Fruit fly (Drosophila melanogaster) whole organism, embryonic: ENCODE results near the gene CG14971.

Experiments used
- Asciz ChIP-seq: fragments of 200-800 bp; sonication (Bioruptor generic); optimal IDR thresholded peaks from 2 replicates; lab custom pipeline; 2017; ENCODE audit warnings: missing biosample characterization, mild to moderate bottlenecking, missing genetic modification characterization, missing genetic modification reagents
- Atf3 ChIP-seq: fragments of 200-800 bp; sonication (Bioruptor generic); optimal IDR thresholded peaks from 3 replicates; lab custom pipeline; 2016; ENCODE audit warnings: missing biosample characterization, missing genetic modification characterization
- B-H2 ChIP-seq: fragments of 200-800 bp; sonication (Bioruptor generic); optimal IDR thresholded peaks from 2 replicates; lab custom pipeline; 2018; ENCODE audit warnings: missing biosample characterization, mild to moderate bottlenecking, missing genetic modification characterization
- Bdp1 ChIP-seq: fragments of 200-800 bp; sonication (Bioruptor generic); optimal IDR thresholded peaks from 3 replicates; lab custom pipeline; 2016; ENCODE audit warnings: missing biosample characterization, missing genetic modification characterization
- CG10654 ChIP-seq: fragments of 200-800 bp; sonication (Bioruptor generic); optimal IDR thresholded peaks from 2 replicates; lab custom pipeline; 2016; ENCODE audit warnings: missing biosample characterization, missing genetic modification characterization
- CG11560 ChIP-seq: fragments of 200-800 bp; sonication (Bioruptor generic); IDR thresholded peaks from 3 replicates; pipeline ENCODE4 v1.3.6; 2022; ENCODE audit warnings: missing biosample characterization, missing genetic modification characterization
- CG12219 ChIP-seq: fragments of 200-800 bp; sonication (Bioruptor generic); optimal IDR thresholded peaks from 3 replicates; lab custom pipeline; 2018; ENCODE audit warnings: missing biosample characterization, mild to moderate bottlenecking, missing genetic modification characterization
- CG13624 ChIP-seq: fragments of 200-800 bp; sonication (Bioruptor generic); optimal IDR thresholded peaks from 2 replicates; lab custom pipeline; 2016; ENCODE audit warnings: missing biosample characterization, missing genetic modification characterization
- CG14441 ChIP-seq: fragments of 200-800 bp; sonication (Bioruptor generic); IDR thresholded peaks from 2 replicates; pipeline ENCODE4 v1.3.6; 2022; ENCODE audit warnings: missing biosample characterization, missing genetic modification characterization
- CG16813 ChIP-seq: fragments of 200-800 bp; sonication (Bioruptor generic); IDR thresholded peaks from 3 replicates; pipeline ENCODE4 v1.3.6; 2022; ENCODE audit warnings: missing biosample characterization, missing genetic modification characterization; ENCODE audit not compliant: partially characterized antibody
- CG18599 ChIP-seq: fragments of 200-800 bp; sonication (Bioruptor generic); optimal IDR thresholded peaks from 3 replicates; lab custom pipeline; 2017; ENCODE audit warnings: missing biosample characterization, missing genetic modification characterization, mild to moderate bottlenecking, moderate library complexity, missing genetic modification reagents
- CG2116 ChIP-seq: fragments of 200-800 bp; sonication (Bioruptor generic); optimal IDR thresholded peaks from 3 replicates; lab custom pipeline; 2018; ENCODE audit warnings: missing biosample characterization, mild to moderate bottlenecking, missing genetic modification characterization
- CG2712 ChIP-seq: fragments of 200-800 bp; optimal IDR thresholded peaks from 3 replicates; lab custom pipeline; 2019; ENCODE audit warnings: missing biosample characterization, mild to moderate bottlenecking, missing genetic modification characterization, moderate library complexity
- CG30403 ChIP-seq: fragments of 200-800 bp; sonication (Bioruptor generic); optimal IDR thresholded peaks from 3 replicates; lab custom pipeline; 2016; ENCODE audit warnings: missing biosample characterization, missing genetic modification characterization
- CG3726 ChIP-seq: fragments of 200-800 bp; sonication (Bioruptor generic); IDR thresholded peaks from 3 replicates; pipeline ENCODE4, ENCODE4 v1.3.6; 2022; ENCODE audit warnings: missing biosample characterization, missing genetic modification characterization
- CG43689 ChIP-seq: fragments of 200-800 bp; sonication (Bioruptor generic); IDR thresholded peaks from 2 replicates; pipeline ENCODE4 v1.3.6; 2022; ENCODE audit warnings: missing biosample characterization, missing genetic modification characterization
- CG7372 ChIP-seq: fragments of 200-800 bp; sonication (Bioruptor generic); IDR thresholded peaks from 2 replicates; pipeline ENCODE4 v1.3.6; 2022; ENCODE audit warnings: missing biosample characterization, missing genetic modification characterization
- CG7745 ChIP-seq: fragments of 200-800 bp; sonication (Bioruptor generic); optimal IDR thresholded peaks from 2 replicates; lab custom pipeline; 2018; ENCODE audit warnings: missing biosample characterization, mild to moderate bottlenecking, missing genetic modification characterization, moderate library complexity
- CG7987 ChIP-seq: fragments of 200-800 bp; sonication (Bioruptor generic); optimal IDR thresholded peaks from 2 replicates; lab custom pipeline; 2018; ENCODE audit warnings: missing biosample characterization, mild to moderate bottlenecking, missing genetic modification characterization, moderate library complexity
- CG8281 ChIP-seq: fragments of 200-800 bp; sonication (Bioruptor generic); optimal IDR thresholded peaks from 2 replicates; lab custom pipeline; 2018; ENCODE audit warnings: missing biosample characterization, mild to moderate bottlenecking, missing genetic modification characterization, moderate library complexity
- Dbx ChIP-seq: fragments of 200-800 bp; sonication (Bioruptor generic); IDR thresholded peaks from 3 replicates; pipeline ENCODE4 v1.3.6; 2022; ENCODE audit warnings: missing biosample characterization, missing genetic modification characterization
- H2.0 ChIP-seq: fragments of 200-800 bp; sonication (Bioruptor generic); IDR thresholded peaks from 2 replicates; pipeline ENCODE4 v1.3.6; 2022; ENCODE audit warnings: missing biosample characterization, missing genetic modification characterization
- HHEX ChIP-seq: fragments of 200-800 bp; sonication (Bioruptor generic); optimal IDR thresholded peaks from 3 replicates; lab custom pipeline; 2017; ENCODE audit warnings: missing biosample characterization, mild to moderate bottlenecking, missing genetic modification characterization, missing genetic modification reagents
- HmgZ ChIP-seq: fragments of 200-800 bp; sonication (Bioruptor generic); optimal IDR thresholded peaks from 2 replicates; lab custom pipeline; 2018; ENCODE audit warnings: missing biosample characterization, mild to moderate bottlenecking, missing genetic modification characterization
- Lpt ChIP-seq: fragments of >200 bp; optimal IDR thresholded peaks from 2 replicates; lab custom pipeline; 2018; ENCODE audit warnings: missing biosample characterization, missing genetic modification characterization
- MESR4 ChIP-seq: fragments of 200-800 bp; sonication (Bioruptor generic); optimal IDR thresholded peaks from 2 replicates; lab custom pipeline; 2018; ENCODE audit warnings: missing biosample characterization, mild to moderate bottlenecking, missing genetic modification characterization, moderate library complexity
- NFAT ChIP-seq: fragments of 200-800 bp; sonication (Bioruptor generic); IDR thresholded peaks from 2 replicates; pipeline ENCODE4 v1.3.6; 2022; ENCODE audit warnings: missing biosample characterization, missing genetic modification characterization
- NK7.1 ChIP-seq: fragments of 200-800 bp; sonication (Bioruptor generic); optimal IDR thresholded peaks from 3 replicates; lab custom pipeline; 2016; ENCODE audit warnings: missing biosample characterization, missing genetic modification characterization
- Nf-YB ChIP-seq: fragments of 200-800 bp; sonication (Bioruptor generic); optimal IDR thresholded peaks from 3 replicates; lab custom pipeline; 2019; ENCODE audit warnings: missing biosample characterization, mild to moderate bottlenecking, missing genetic modification characterization, moderate library complexity
- Optix ChIP-seq: fragments of 200-800 bp; sonication (Bioruptor generic); IDR thresholded peaks from 3 replicates; pipeline ENCODE4 v1.3.6; 2022; ENCODE audit warnings: missing biosample characterization, missing genetic modification characterization
- Ptx1 ChIP-seq: fragments of 200-800 bp; sonication (Bioruptor generic); IDR thresholded peaks from 2 replicates; pipeline ENCODE4 v1.3.6; 2022; ENCODE audit warnings: missing biosample characterization, missing genetic modification characterization
- Side ChIP-seq: fragments of 200-800 bp; sonication (Bioruptor generic); optimal IDR thresholded peaks from 2 replicates; lab custom pipeline; 2016; ENCODE audit warnings: missing biosample characterization, missing genetic modification characterization
- Ssrp ChIP-seq: fragments of 200-800 bp; sonication (Bioruptor generic); optimal IDR thresholded peaks from 2 replicates; lab custom pipeline; 2018; ENCODE audit warnings: missing biosample characterization, mild to moderate bottlenecking, missing genetic modification characterization, moderate library complexity
- Stat92E ChIP-seq, 3 experiments: fragments of >200 bp in 2 of 3; fragments of 200-800 bp in 1 of 3; sonication (Bioruptor generic) in 1 of 3; optimal IDR thresholded peaks; 2 replicates each; lab custom pipeline; 2017 to 2019; ENCODE audit warnings: missing biosample characterization in 3 of 3, missing genetic modification characterization in 3 of 3, mild to moderate bottlenecking in 1 of 3, moderate library complexity in 1 of 3
- bowl ChIP-seq: fragments of 200-800 bp; sonication (Bioruptor generic); IDR thresholded peaks from 2 replicates; pipeline ENCODE4 v1.3.6; 2022; ENCODE audit warnings: missing biosample characterization, missing genetic modification characterization
- br ChIP-seq: fragments of >200 bp; optimal IDR thresholded peaks from 2 replicates; lab custom pipeline; 2017
- dimm ChIP-seq: fragments of 200-800 bp; sonication (Bioruptor generic); IDR thresholded peaks from 2 replicates; pipeline ENCODE4 v1.3.6; 2022; ENCODE audit warnings: missing biosample characterization, missing genetic modification characterization
- dysf ChIP-seq: fragments of 200-800 bp; sonication (Bioruptor generic); IDR thresholded peaks from 3 replicates; pipeline ENCODE4 v1.3.6; 2022; ENCODE audit warnings: missing biosample characterization, missing genetic modification characterization
- gcm ChIP-seq: fragments of 200-800 bp; sonication (Bioruptor generic); optimal IDR thresholded peaks from 2 replicates; lab custom pipeline; 2019; ENCODE audit warnings: missing biosample characterization, mild to moderate bottlenecking, missing genetic modification characterization, moderate library complexity
- gsb ChIP-seq: fragments of 200-800 bp; sonication (Bioruptor generic); IDR thresholded peaks from 2 replicates; pipeline ENCODE4 v1.3.6; 2022; ENCODE audit warnings: missing biosample characterization, missing genetic modification characterization
- hkb ChIP-seq, 2 experiments: fragments of 200-800 bp in 1 of 2; fragments of >200 bp in 1 of 2; sonication (Bioruptor generic) in 1 of 2; IDR thresholded peaks in 1 of 2; optimal IDR thresholded peaks in 1 of 2; 2 replicates each; pipeline versions ENCODE4 v1.3.6 to Lab custom; 2017 to 2022; ENCODE audit warnings: missing biosample characterization in 1 of 2, missing genetic modification characterization in 1 of 2
- otp ChIP-seq: fragments of 200-800 bp; sonication (Bioruptor generic); IDR thresholded peaks from 3 replicates; pipeline ENCODE4, ENCODE4 v1.3.6; 2022; ENCODE audit warnings: missing biosample characterization, missing genetic modification characterization
- peb ChIP-seq: fragments of 200-800 bp; sonication (Bioruptor generic); IDR thresholded peaks from 2 replicates; pipeline ENCODE4 v1.3.6; 2022; ENCODE audit warnings: missing biosample characterization, missing genetic modification characterization
- row ChIP-seq: fragments of 200-800 bp; sonication (Bioruptor generic); IDR thresholded peaks from 3 replicates; pipeline ENCODE4 v1.3.6; 2022; ENCODE audit warnings: missing biosample characterization, missing genetic modification characterization
- sens ChIP-seq: fragments of 200-800 bp; sonication (Bioruptor generic); peaks from one replicate; lab custom pipeline; 2016; ENCODE audit warnings: missing biosample characterization, missing genetic modification characterization
- sim ChIP-seq: fragments of 200-800 bp; sonication (Bioruptor generic); IDR thresholded peaks from 2 replicates; pipeline ENCODE4 v1.3.6; 2022; ENCODE audit warnings: missing biosample characterization, missing genetic modification characterization
- tup ChIP-seq: fragments of 200-800 bp; sonication (Bioruptor generic); optimal IDR thresholded peaks from 2 replicates; lab custom pipeline; 2016; ENCODE audit warnings: missing biosample characterization, mild to moderate bottlenecking, missing genetic modification characterization, moderate library complexity
- unc-4 ChIP-seq: fragments of 200-800 bp; sonication (Bioruptor generic); IDR thresholded peaks from 2 replicates; pipeline ENCODE4 v1.3.6; 2022; ENCODE audit warnings: missing biosample characterization, missing genetic modification characterization; ENCODE audit not compliant: partially characterized antibody

Gene CG14971

DNA sequence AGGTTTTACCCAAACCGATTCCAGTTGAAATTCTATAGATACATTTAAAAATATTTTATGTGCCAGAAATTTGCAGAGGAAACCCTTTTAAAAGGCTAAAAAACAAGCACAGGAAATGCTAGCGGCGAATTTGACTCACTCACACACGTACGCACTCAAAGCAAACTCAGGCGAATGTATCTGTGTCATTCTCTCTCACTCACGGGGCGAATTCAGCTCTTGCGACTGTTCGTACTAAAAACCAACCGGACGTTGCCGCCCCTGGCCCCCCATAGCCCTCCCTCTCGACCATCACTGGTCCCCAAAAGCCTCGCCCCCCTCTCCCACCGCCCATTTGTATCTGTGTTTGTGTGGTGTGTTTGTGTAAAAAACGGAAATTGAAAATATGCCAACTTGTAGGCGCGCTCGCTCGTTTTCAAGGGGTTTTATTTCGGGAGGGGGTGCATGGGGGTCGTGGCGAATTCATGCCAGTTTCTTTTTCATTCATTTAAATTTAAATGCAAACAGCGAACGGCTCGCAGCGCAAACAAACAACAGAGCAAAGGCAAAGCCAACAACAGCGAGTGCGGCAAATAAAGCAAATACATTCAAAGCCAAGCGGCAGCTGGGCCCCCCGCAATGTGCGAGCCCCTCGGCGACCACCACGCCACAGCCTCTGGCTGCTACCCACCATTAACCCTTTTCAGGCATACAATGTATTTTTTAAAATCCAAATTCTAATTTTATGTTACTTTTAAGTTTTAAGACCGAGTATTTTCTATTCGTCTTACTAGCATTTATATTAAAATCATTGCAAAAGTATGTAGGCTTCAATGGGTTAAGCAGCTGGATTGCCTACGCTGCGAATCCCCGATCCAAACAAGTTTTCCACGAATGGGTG, 52.7 kb downstream of the CG14971 start (continued):
- TF ChIP-seq Stat92E (GFP tag; optimal IDR thresholded peaks at IDR 0.05; lab: Kevin White, UChicago) (no peak), NK7.1 (GFP tag; lab: Kevin White, UChicago) (peak; percentile 2), HmgZ (tag; lab: Kevin White, UChicago) (peak; percentile 91), gsb (peak; percentile 59), peb (GFP tag; lab: Robert Waterston, UW) (peak; percentile 39; the same call in 1 of the 2 replicates), CG43689 (GFP tag; lab: Robert Waterston, UW) (peak; percentile 67), Side (GFP tag; lab: Kevin White, UChicago) (no peak), unc-4 (peak; percentile 30; the same call in 1 of the 2 replicates), CG13624 (GFP tag; lab: Kevin White, UChicago) (peak; percentile 75), CG7745 (no peak), gcm (GFP tag; lab: Kevin White, UChicago) (no peak), br (no peak), Atf3 (GFP tag; lab: Kevin White, UChicago) (peak; percentile 33), MESR4 (GFP tag; lab: Kevin White, UChicago) (no peak), CG2712 (tag; lab: Kevin White, UChicago) (peak; percentile 61), CG12219 (peak; percentile 40), CG11560 (tag; lab: Robert Waterston, UW) (peak; percentile 52; the same call in 1 of the 3 replicates), CG14441 (GFP tag; lab: Robert Waterston, UW) (peak; percentile 89), CG10654 (GFP tag; lab: Kevin White, UChicago) (peak; percentile 26), otp (GFP tag; lab: Robert Waterston, UW) (peak; percentile 67; the same call in 2 of the 3 replicates), Lpt (GFP tag; lab: Kevin White, UChicago) (no peak), CG3726 (no peak), dimm (GFP tag; lab: Robert Waterston, UW) (peak; percentile 74), Ptx1 (GFP tag; lab: Robert Waterston, UW) (peak; percentile 87), Dbx (GFP tag; lab: Robert Waterston, UW) (peak; percentile 83), Asciz (GFP tag; lab: Kevin White, UChicago) (peak; percentile 31), hkb (optimal IDR thresholded peaks at IDR 0.05; lab: Kevin White, UChicago) (no peak), hkb (GFP tag; IDR thresholded peaks at IDR 0.05; lab: Robert Waterston, UW) (peak; percentile 85), sim (GFP tag; lab: Robert Waterston, UW) (peak; percentile 18; the same call in 1 of the 2 replicates), B-H2 (GFP tag; lab: Kevin White, UChicago) (peak; percentile 95), Nf-YB (GFP tag; lab: Kevin White, UChicago) (peak; percentile 28), CG7372 (GFP tag; lab: Robert Waterston, UW) (peak; percentile 72), dysf (GFP tag; lab: Robert Waterston, UW) (peak; percentile 86; the same call in 2 of the 3 replicates), CG8281 (peak; percentile 52), Optix (peak; percentile 69; the same call in 2 of the 3 replicates), Ssrp (tag; lab: Kevin White, UChicago) (peak; percentile 63), CG2116 (GFP tag; lab: Kevin White, UChicago) (peak; percentile 20), HHEX (peak; percentile 76), Bdp1 (GFP tag; lab: Kevin White, UChicago) (peak; percentile 41), row (peak; percentile 85), tup (no peak), bowl (peak; percentile 68), NFAT (GFP tag; lab: Robert Waterston, UW) (peak; percentile 80), sens (peak; percentile 96), CG18599 (GFP tag; lab: Kevin White, UChicago) (peak; percentile 84), CG7987 (GFP tag; lab: Kevin White, UChicago) (peak; percentile 84), H2.0 (peak; percentile 81), CG16813 (no peak; the same call in 2 of the 3 replicates), CG30403 (GFP tag; lab: Kevin White, UChicago) (peak; percentile 48)
